Worm (Caenorhabditis elegans): ENCODE results near the gene nspe-3.

DNA sequence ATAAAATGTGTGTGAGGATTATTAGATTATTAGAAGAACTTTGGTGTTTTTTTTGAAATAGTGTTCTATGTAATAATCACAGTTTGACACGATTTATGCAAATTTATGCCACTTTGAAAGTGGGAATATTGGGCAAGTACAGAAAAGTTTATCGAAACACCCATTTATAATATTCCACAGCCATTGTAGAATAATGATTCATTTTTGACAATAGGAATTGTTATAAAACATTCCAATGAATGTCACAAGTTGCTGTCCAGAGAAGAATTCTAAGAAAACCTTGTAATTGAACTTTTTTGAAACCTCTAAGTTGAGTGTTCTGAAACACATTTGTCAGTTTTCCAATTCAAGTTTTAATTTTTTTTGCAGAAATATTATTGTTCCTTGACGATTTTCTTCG is 5.5 kb upstream of the nspe-3 start, which contains the start of gene nspe-4:
- TF ChIP-seq W03F9.2 (tag; optimal IDR thresholded peaks at IDR 0.05) (no peak), dao-5 (tag; optimal IDR thresholded peaks at IDR 0.05) (no peak), him-1 (tag; optimal IDR thresholded peaks at IDR 0.05) (no peak)

Data from whole organism, L4/young adult.